Fruit fly (Drosophila melanogaster) whole organism, embryonic: Measurements from ENCODE around the gene CG14212.

Experiments used
- Abd-B ChIP-seq: fragments of 200-800 bp; sonication (Bioruptor generic); optimal IDR thresholded peaks from 2 replicates; lab custom pipeline; 2018; ENCODE audit warnings: missing biosample characterization, mild to moderate bottlenecking, missing genetic modification characterization, moderate library complexity
- CG12104 ChIP-seq: fragments of 200-800 bp; sonication (Bioruptor generic); optimal IDR thresholded peaks from 3 replicates; lab custom pipeline; 2016; ENCODE audit warnings: missing biosample characterization, missing genetic modification characterization
- CG12155 ChIP-seq: fragments of 200-800 bp; sonication (Bioruptor generic); optimal IDR thresholded peaks from 3 replicates; lab custom pipeline; 2016; ENCODE audit warnings: missing biosample characterization, missing genetic modification characterization
- CG12659 ChIP-seq: fragments of 200-800 bp; sonication (Bioruptor generic); optimal IDR thresholded peaks from 3 replicates; lab custom pipeline; 2017; ENCODE audit warnings: mild to moderate bottlenecking, missing biosample characterization, missing genetic modification reagents, missing genetic modification characterization
- CG13287 ChIP-seq: fragments of 200-800 bp; sonication (Bioruptor generic); IDR thresholded peaks from 2 replicates; pipeline ENCODE4 v1.3.6; 2022; ENCODE audit warnings: missing biosample characterization, missing genetic modification characterization; ENCODE audit not compliant: partially characterized antibody
- CG14014 ChIP-seq: fragments of 200-800 bp; sonication (Bioruptor generic); IDR thresholded peaks from 2 replicates; pipeline ENCODE4 v1.3.6; 2022; ENCODE audit warnings: missing biosample characterization, missing genetic modification characterization
- CG1529 ChIP-seq: fragments of 200-800 bp; sonication (Bioruptor generic); optimal IDR thresholded peaks from 3 replicates; lab custom pipeline; 2018; ENCODE audit warnings: missing biosample characterization, missing genetic modification characterization
- CG15479 ChIP-seq: fragments of 200-800 bp; sonication (Bioruptor generic); optimal IDR thresholded peaks from 3 replicates; lab custom pipeline; 2019; ENCODE audit warnings: missing biosample characterization, mild to moderate bottlenecking, missing genetic modification characterization, moderate library complexity
- CG15514 ChIP-seq: fragments of 200-800 bp; sonication (Bioruptor generic); optimal IDR thresholded peaks from 3 replicates; lab custom pipeline; 2017; ENCODE audit warnings: missing biosample characterization, missing genetic modification characterization, mild to moderate bottlenecking, moderate library complexity, missing genetic modification reagents
- CG15601 ChIP-seq: fragments of 200-800 bp; sonication (Bioruptor generic); optimal IDR thresholded peaks from 3 replicates; lab custom pipeline; 2019; ENCODE audit warnings: missing biosample characterization, mild to moderate bottlenecking, missing genetic modification characterization, moderate library complexity
- CG16863 ChIP-seq: fragments of 200-800 bp; sonication (Bioruptor generic); optimal IDR thresholded peaks from 3 replicates; lab custom pipeline; 2016; ENCODE audit warnings: missing biosample characterization, missing genetic modification characterization
- CG3065 ChIP-seq: fragments of 200-800 bp; sonication (Bioruptor generic); optimal IDR thresholded peaks from 2 replicates; lab custom pipeline; 2016; ENCODE audit warnings: missing biosample characterization, missing genetic modification characterization
- CG31365 ChIP-seq: fragments of 200-800 bp; sonication (Bioruptor generic); optimal IDR thresholded peaks from 2 replicates; lab custom pipeline; 2018; ENCODE audit warnings: missing biosample characterization, mild to moderate bottlenecking, missing genetic modification characterization
- CG34224 ChIP-seq: fragments of 200-800 bp; sonication (Bioruptor generic); IDR thresholded peaks from 3 replicates; pipeline ENCODE4 v1.3.6; 2022; ENCODE audit warnings: missing biosample characterization, missing genetic modification characterization; ENCODE audit not compliant: partially characterized antibody
- CG4360 ChIP-seq: fragments of 200-800 bp; sonication (Bioruptor generic); IDR thresholded peaks from 2 replicates; pipeline ENCODE4 v1.3.6; 2022; ENCODE audit warnings: missing biosample characterization, missing genetic modification characterization
- CG6689 ChIP-seq: fragments of 200-800 bp; sonication (Bioruptor generic); IDR thresholded peaks from 2 replicates; pipeline ENCODE4 v1.3.6; 2022; ENCODE audit warnings: missing biosample characterization, missing genetic modification characterization
- CG6791 ChIP-seq: fragments of 200-800 bp; sonication (Bioruptor generic); IDR thresholded peaks from 3 replicates; pipeline ENCODE4 v1.3.6; 2022; ENCODE audit warnings: missing biosample characterization, missing genetic modification characterization; ENCODE audit not compliant: partially characterized antibody
- CG7928 ChIP-seq: fragments of 200-800 bp; sonication (Bioruptor generic); optimal IDR thresholded peaks from 2 replicates; lab custom pipeline; 2017; ENCODE audit warnings: missing biosample characterization, mild to moderate bottlenecking, missing genetic modification characterization
- CG7963 ChIP-seq: fragments of 200-800 bp; sonication (Bioruptor generic); IDR thresholded peaks from 3 replicates; pipeline ENCODE4 v1.3.6; 2022; ENCODE audit warnings: missing biosample characterization, missing genetic modification characterization; ENCODE audit not compliant: partially characterized antibody
- Dek ChIP-seq: fragments of 200-800 bp; sonication (Bioruptor generic); optimal IDR thresholded peaks from 3 replicates; lab custom pipeline; 2019; ENCODE audit warnings: missing biosample characterization, mild to moderate bottlenecking, missing genetic modification characterization, moderate library complexity
- Dref ChIP-seq: fragments of 200-800 bp; sonication (Bioruptor generic); IDR thresholded peaks from 2 replicates; pipeline ENCODE4 v1.3.6; 2022; ENCODE audit warnings: missing biosample characterization, missing genetic modification characterization
- Ets97D ChIP-seq: fragments of 200-800 bp; sonication (Bioruptor generic); optimal IDR thresholded peaks from 3 replicates; lab custom pipeline; 2016; ENCODE audit warnings: missing biosample characterization, missing genetic modification characterization
- Gug ChIP-seq: fragments of 200-800 bp; sonication (Bioruptor generic); IDR thresholded peaks from 4 replicates; pipeline ENCODE4 v1.3.6; 2022; ENCODE audit warnings: missing biosample characterization, missing genetic modification characterization
- H15 ChIP-seq: fragments of 200-800 bp; sonication (Bioruptor generic); IDR thresholded peaks from 3 replicates; pipeline ENCODE4 v1.3.6; 2022; ENCODE audit warnings: missing biosample characterization, missing genetic modification characterization
- HLH4C ChIP-seq: fragments of 200-800 bp; sonication (Bioruptor generic); IDR thresholded peaks from 3 replicates; pipeline ENCODE4 v1.3.6; 2022; ENCODE audit warnings: missing biosample characterization, missing genetic modification characterization; ENCODE audit not compliant: partially characterized antibody
- HmgD ChIP-seq: fragments of 200-800 bp; sonication (Bioruptor generic); optimal IDR thresholded peaks from 3 replicates; lab custom pipeline; 2016; ENCODE audit warnings: missing biosample characterization, missing genetic modification characterization
- Hmr ChIP-seq: fragments of 200-800 bp; sonication (Bioruptor generic); optimal IDR thresholded peaks from 3 replicates; lab custom pipeline; 2017; ENCODE audit warnings: mild to moderate bottlenecking, missing biosample characterization, missing genetic modification reagents, missing genetic modification characterization
- Pdp1 ChIP-seq, 2 experiments: fragments of 200-800 bp; sonication (Bioruptor generic); optimal IDR thresholded peaks; 3 replicates each; lab custom pipeline; 2016; ENCODE audit warnings: missing biosample characterization in 2 of 2, missing genetic modification characterization in 2 of 2, mild to moderate bottlenecking in 1 of 2, moderate library complexity in 1 of 2
- Taf1 ChIP-seq: fragments of 200-800 bp; sonication (Bioruptor generic); IDR thresholded peaks from 2 replicates; pipeline ENCODE4 v1.3.6; 2022; ENCODE audit warnings: missing biosample characterization, missing genetic modification characterization
- abd-A ChIP-seq: fragments of 200-800 bp; sonication (Bioruptor generic); optimal IDR thresholded peaks from 3 replicates; lab custom pipeline; 2019; ENCODE audit warnings: missing biosample characterization, mild to moderate bottlenecking, missing genetic modification characterization, moderate library complexity
- bbx ChIP-seq: fragments of 200-800 bp; sonication (Bioruptor generic); IDR thresholded peaks from 2 replicates; pipeline ENCODE4 v1.3.6; 2022; ENCODE audit warnings: missing biosample characterization, missing genetic modification characterization; ENCODE audit not compliant: partially characterized antibody
- bigmax ChIP-seq: fragments of 200-800 bp; sonication (Bioruptor generic); optimal IDR thresholded peaks from 2 replicates; lab custom pipeline; 2018; ENCODE audit warnings: missing biosample characterization, mild to moderate bottlenecking, missing genetic modification characterization
- hb ChIP-seq: fragments of 200-800 bp; sonication (Bioruptor generic); IDR thresholded peaks from 3 replicates; pipeline ENCODE4 v1.3.6; 2022; ENCODE audit warnings: missing biosample characterization, missing genetic modification characterization; ENCODE audit not compliant: partially characterized antibody
- hbn ChIP-seq: fragments of 200-800 bp; sonication (Bioruptor generic); IDR thresholded peaks from 2 replicates; pipeline ENCODE4 v1.3.6; 2022; ENCODE audit warnings: missing biosample characterization, missing genetic modification characterization; ENCODE audit not compliant: partially characterized antibody
- ind ChIP-seq: fragments of 200-800 bp; sonication (Bioruptor generic); optimal IDR thresholded peaks from 3 replicates; lab custom pipeline; 2016; ENCODE audit warnings: missing biosample characterization, missing genetic modification characterization
- lola ChIP-seq, 3 experiments: fragments of >200 bp in 2 of 3; fragments of 200-800 bp in 1 of 3; sonication (Bioruptor generic) in 1 of 3; optimal IDR thresholded peaks; 2 replicates each; lab custom pipeline; 2017 to 2019; ENCODE audit warnings: missing biosample characterization in 3 of 3, missing genetic modification characterization in 3 of 3, mild to moderate bottlenecking in 1 of 3, moderate library complexity in 1 of 3
- lov ChIP-seq, 2 experiments: fragments of 200-800 bp in 1 of 2; fragments of >200 bp in 1 of 2; sonication (Bioruptor generic) in 1 of 2; IDR thresholded peaks in 1 of 2; optimal IDR thresholded peaks in 1 of 2; 2 replicates in 1 of 2; 3 replicates in 1 of 2; pipeline versions ENCODE4 v1.3.6 to Lab custom; 2017 to 2022; ENCODE audit warnings: missing biosample characterization in 1 of 2, missing genetic modification characterization in 1 of 2
- luna ChIP-seq: fragments of 200-800 bp; sonication (Bioruptor generic); optimal IDR thresholded peaks from 2 replicates; lab custom pipeline; 2016; ENCODE audit warnings: missing biosample characterization, missing genetic modification characterization
- maf-S ChIP-seq: fragments of 200-800 bp; sonication (Bioruptor generic); optimal IDR thresholded peaks from 2 replicates; lab custom pipeline; 2016; ENCODE audit warnings: missing biosample characterization, missing genetic modification characterization
- odd ChIP-seq: fragments of 200-800 bp; sonication (Bioruptor generic); optimal IDR thresholded peaks from 2 replicates; lab custom pipeline; 2017; ENCODE audit warnings: missing biosample characterization, mild to moderate bottlenecking, missing genetic modification characterization
- pzg ChIP-seq: fragments of 200-800 bp; sonication (Bioruptor generic); optimal IDR thresholded peaks from 3 replicates; lab custom pipeline; 2018; ENCODE audit warnings: missing biosample characterization, mild to moderate bottlenecking, missing genetic modification characterization, moderate library complexity
- rib ChIP-seq: fragments of 200-800 bp; sonication (Bioruptor generic); IDR thresholded peaks from 2 replicates; pipeline ENCODE4 v1.3.6; 2022; ENCODE audit warnings: missing biosample characterization, missing genetic modification characterization
- row ChIP-seq: fragments of 200-800 bp; sonication (Bioruptor generic); IDR thresholded peaks from 3 replicates; pipeline ENCODE4 v1.3.6; 2022; ENCODE audit warnings: missing biosample characterization, missing genetic modification characterization
- sens ChIP-seq: fragments of 200-800 bp; sonication (Bioruptor generic); peaks from one replicate; lab custom pipeline; 2016; ENCODE audit warnings: missing biosample characterization, missing genetic modification characterization
- stc ChIP-seq: fragments of 200-800 bp; sonication (Bioruptor generic); IDR thresholded peaks from 2 replicates; pipeline ENCODE4 v1.3.6; 2022; ENCODE audit warnings: missing biosample characterization, missing genetic modification characterization
- tup ChIP-seq: fragments of 200-800 bp; sonication (Bioruptor generic); optimal IDR thresholded peaks from 2 replicates; lab custom pipeline; 2016; ENCODE audit warnings: missing biosample characterization, mild to moderate bottlenecking, missing genetic modification characterization, moderate library complexity
- unc-4 ChIP-seq: fragments of 200-800 bp; sonication (Bioruptor generic); IDR thresholded peaks from 2 replicates; pipeline ENCODE4 v1.3.6; 2022; ENCODE audit warnings: missing biosample characterization, missing genetic modification characterization; ENCODE audit not compliant: partially characterized antibody
- usp ChIP-seq: fragments of >200 bp; optimal IDR thresholded peaks from 2 replicates; lab custom pipeline; 2017; ENCODE audit warnings: missing biosample characterization, missing genetic modification characterization
- vvl ChIP-seq: fragments of 200-800 bp; sonication (Bioruptor generic); IDR thresholded peaks from 2 replicates; pipeline ENCODE4 v1.3.6; 2022; ENCODE audit warnings: missing biosample characterization, missing genetic modification characterization

CG14212 gene

dm6 chrX:19618183-19618740 is 7.2 kb upstream of the CG14212 start, which contains the start of the genes Pstk and Tim9b:
Gene Pstk, minus strand, starts transcription at chrX:19618537.
Gene Tim9b, minus strand, starts transcription at chrX:19618537.
- TF ChIP-seq CG12104 (no peak), CG1529 (GFP tag; lab: Kevin White, UChicago) (no peak), CG4360 (GFP tag; lab: Robert Waterston, UW) (no peak), Hmr (GFP tag; lab: Kevin White, UChicago) (no peak), CG12659 (GFP tag; lab: Kevin White, UChicago) (no peak), CG15514 (GFP tag; lab: Kevin White, UChicago) (no peak), pzg (GFP tag; lab: Kevin White, UChicago) (peak; percentile 38), ind (GFP tag; lab: Kevin White, UChicago) (no peak), CG3065 (no peak), sens (GFP tag; lab: Kevin White, UChicago) (no peak), CG6689 (GFP tag; lab: Robert Waterston, UW) (no peak), tup (no peak), vvl (no peak), odd (no peak), CG13287 (GFP tag; lab: Robert Waterston, UW) (peak; percentile 67), HmgD (no peak), Taf1 (GFP tag; lab: Robert Waterston, UW) (no peak), hbn (GFP tag; lab: Robert Waterston, UW) (peak; percentile 49), bigmax (GFP tag; lab: Kevin White, UChicago) (no peak), Pdp1 (GFP tag; optimal IDR thresholded peaks at IDR 0.05; lab: Kevin White, UChicago) (peak in 1 of 2 experiments; percentile 93), hb (GFP tag; lab: Robert Waterston, UW) (peak; percentile 58; the same call in 2 of the 3 replicates), CG7963 (GFP tag; lab: Robert Waterston, UW) (peak; percentile 69), Dek (tag; lab: Kevin White, UChicago) (no peak), Dref (GFP tag; lab: Robert Waterston, UW) (peak; percentile 71), CG7928 (GFP tag; lab: Kevin White, UChicago) (no peak), bbx (peak; percentile 73), rib (GFP tag; lab: Robert Waterston, UW) (no peak), lola (GFP tag; optimal IDR thresholded peaks at IDR 0.05; lab: Kevin White, UChicago) (no peak), H15 (GFP tag; lab: Robert Waterston, UW) (no peak), stc (GFP tag; lab: Robert Waterston, UW) (no peak), CG15601 (tag; lab: Kevin White, UChicago) (no peak), Ets97D (no peak), row (GFP tag; lab: Robert Waterston, UW) (no peak), CG34224 (GFP tag; lab: Robert Waterston, UW) (peak; percentile 62), maf-S (GFP tag; lab: Kevin White, UChicago) (no peak), CG31365 (no peak), luna (GFP tag; lab: Kevin White, UChicago) (no peak), Gug (GFP tag; lab: Robert Waterston, UW) (no peak), CG15479 (GFP tag; lab: Kevin White, UChicago) (no peak), CG6791 (GFP tag; lab: Robert Waterston, UW) (peak; percentile 77), Abd-B (GFP tag; lab: Kevin White, UChicago) (no peak), abd-A (no peak), unc-4 (peak; percentile 46; the same call in 1 of the 2 replicates), CG12155 (no peak), CG14014 (no peak), lov (optimal IDR thresholded peaks at IDR 0.05; lab: Kevin White, UChicago) (no peak), lov (GFP tag; IDR thresholded peaks at IDR 0.05; lab: Robert Waterston, UW) (no peak), CG16863 (GFP tag; lab: Kevin White, UChicago) (no peak), usp (GFP tag; lab: Kevin White, UChicago) (no peak), HLH4C (GFP tag; lab: Robert Waterston, UW) (peak; percentile 66)
